Fruit fly (Drosophila melanogaster) whole organism, wandering third instar larva: ENCODE results near the gene CG13722.

Experiments
- br ChIP-seq: fragments of 200-800 bp; sonication (Bioruptor generic); optimal IDR thresholded peaks from 2 replicates; lab custom pipeline; 2016; ENCODE audit warnings: missing biosample characterization, missing genetic modification characterization
- ey ChIP-seq: fragments of 200-800 bp; sonication (Bioruptor generic); optimal IDR thresholded peaks from 2 replicates; lab custom pipeline; 2016; ENCODE audit warnings: missing biosample characterization, missing genetic modification characterization

- TF ChIP-seq ey (no peak), br (GFP tag; lab: Kevin White, UChicago) (no peak)
Observed at dm6 chr3L:4458063-4458462, 32.7 kb downstream of the CG13722 start, which contains the start of gene CG11345.
